Fruit fly (Drosophila melanogaster) whole organism, pupa: ENCODE measurements around the gene Hexo2.
A peak's percentile ranks its signal among the peaks of the same experiment; 100 is the strongest.

Experiments
- CG10348 ChIP-seq: fragments of 200-800 bp; sonication (Bioruptor generic); IDR thresholded peaks from 2 replicates; pipeline ENCODE4 v1.3.6; 2022; ENCODE audit warnings: missing biosample characterization, missing genetic modification characterization
- CG13204 ChIP-seq: fragments of 200-800 bp; sonication (Bioruptor generic); optimal IDR thresholded peaks from 2 replicates; lab custom pipeline; 2018; ENCODE audit warnings: missing biosample characterization, mild to moderate bottlenecking, missing genetic modification characterization, moderate library complexity
- CG14655 ChIP-seq: fragments of 200-800 bp; sonication (Bioruptor generic); optimal IDR thresholded peaks from 3 replicates; lab custom pipeline; 2017; ENCODE audit warnings: mild to moderate bottlenecking, missing biosample characterization, missing genetic modification reagents, missing genetic modification characterization
- CG15710 ChIP-seq: fragments of 200-800 bp; sonication (Bioruptor generic); optimal IDR thresholded peaks from 2 replicates; lab custom pipeline; 2018; ENCODE audit warnings: missing biosample characterization, mild to moderate bottlenecking, missing genetic modification characterization, moderate library complexity
- CG32121 ChIP-seq: fragments of 200-800 bp; sonication (Bioruptor generic); IDR thresholded peaks from 2 replicates; pipeline ENCODE4 v1.3.6; 2022; ENCODE audit warnings: missing biosample characterization, missing genetic modification characterization
- CG4496 ChIP-seq: fragments of 200-800 bp; sonication (Bioruptor generic); IDR thresholded peaks from 3 replicates; pipeline ENCODE4 v1.3.6; 2022; ENCODE audit warnings: missing biosample characterization, missing genetic modification characterization
- CG8159 ChIP-seq: fragments of 200-800 bp; sonication (Bioruptor generic); optimal IDR thresholded peaks from 3 replicates; lab custom pipeline; 2018; ENCODE audit warnings: missing biosample characterization, mild to moderate bottlenecking, missing genetic modification characterization, moderate library complexity
- CG8301 ChIP-seq: fragments of 200-800 bp; sonication (Bioruptor generic); optimal IDR thresholded peaks from 2 replicates; lab custom pipeline; 2018; ENCODE audit warnings: missing biosample characterization, mild to moderate bottlenecking, missing genetic modification characterization
- D1 ChIP-seq: fragments of 200-800 bp; sonication (Bioruptor generic); optimal IDR thresholded peaks from 2 replicates; lab custom pipeline; 2018; ENCODE audit warnings: missing biosample characterization, mild to moderate bottlenecking, missing genetic modification characterization, moderate library complexity
- Ets98B ChIP-seq: fragments of 200-800 bp; sonication (Bioruptor generic); IDR thresholded peaks from 2 replicates; pipeline ENCODE4 v1.3.6; 2022; ENCODE audit warnings: missing biosample characterization, missing genetic modification characterization
- Pif1A ChIP-seq: fragments of 200-800 bp; sonication (Bioruptor generic); optimal IDR thresholded peaks from 3 replicates; lab custom pipeline; 2016; ENCODE audit warnings: missing biosample characterization, missing genetic modification characterization
- Pif1B ChIP-seq: fragments of 200-800 bp; sonication (Bioruptor generic); optimal IDR thresholded peaks from 3 replicates; lab custom pipeline; 2016; ENCODE audit warnings: missing biosample characterization, missing genetic modification characterization
- Snoo ChIP-seq: fragments of 200-800 bp; sonication (Bioruptor generic); optimal IDR thresholded peaks from 3 replicates; lab custom pipeline; 2017; ENCODE audit warnings: missing biosample characterization, mild to moderate bottlenecking, missing genetic modification characterization, inconsistent platforms
- rn ChIP-seq: fragments of 200-800 bp; sonication (Bioruptor generic); IDR thresholded peaks from 2 replicates; pipeline ENCODE4 v1.3.6; 2022; ENCODE audit warnings: missing biosample characterization, missing genetic modification characterization

DNA sequence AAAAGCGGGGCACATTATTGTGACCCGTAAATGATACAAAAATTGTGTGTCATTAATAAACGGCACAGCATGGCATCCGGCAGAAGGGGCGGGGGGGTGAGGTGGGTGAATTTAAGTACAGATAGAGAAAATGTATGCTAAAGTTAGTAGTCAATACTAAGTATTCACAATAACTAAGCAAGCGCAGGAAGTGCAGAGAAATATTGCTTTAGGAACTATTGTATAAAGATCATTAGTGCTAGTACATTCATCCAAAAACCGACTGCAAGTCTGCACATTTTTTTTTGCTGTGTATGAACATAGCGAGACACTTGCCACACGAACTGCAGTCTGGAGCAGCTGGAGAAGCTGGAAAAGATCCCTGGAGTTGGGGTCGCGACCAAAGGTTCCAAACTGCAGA, 40.0 kb upstream of the Hexo2 start:
- TF ChIP-seq CG15710 (tag; lab: Kevin White, UChicago) (peak; percentile 29), D1 (no peak), CG8159 (tag; lab: Kevin White, UChicago) (peak; percentile 22), CG32121 (GFP tag; lab: Robert Waterston, UW) (no peak), Pif1B (GFP tag; lab: Kevin White, UChicago) (no peak), CG4496 (GFP tag; lab: Robert Waterston, UW) (no peak), rn (GFP tag; lab: Robert Waterston, UW) (no peak), Snoo (tag; lab: Kevin White, UChicago) (peak; percentile 15), CG14655 (GFP tag; lab: Kevin White, UChicago) (no peak), Pif1A (GFP tag; lab: Kevin White, UChicago) (no peak), CG13204 (GFP tag; lab: Kevin White, UChicago) (no peak), Ets98B (GFP tag; lab: Robert Waterston, UW) (no peak), CG10348 (GFP tag; lab: Robert Waterston, UW) (no peak), CG8301 (tag; lab: Kevin White, UChicago) (no peak)
